Worm (Caenorhabditis elegans) whole organism, L4 larva: ENCODE data around the gene R07D5.2.
A peak's percentile ranks its signal among the peaks of the same experiment; 100 is the strongest.

ENCODE experiments used
- D1046.2 ChIP-seq: fragments of 200-800 bp; sonication (Bioruptor generic); IDR thresholded peaks from 2 replicates; pipeline ENCODE4 v1.3.6; 2022; ENCODE audit warnings: missing genetic modification characterization, missing compliant biosample characterization
- F26F4.8 ChIP-seq: fragments of 200-800 bp; sonication (Bioruptor generic); conservative IDR thresholded peaks from 2 replicates; pipeline ENCODE4 v1.3.6; 2022; ENCODE audit warnings: missing genetic modification characterization, missing compliant biosample characterization
- F37D6.2 ChIP-seq: sonication (generic microtip); optimal IDR thresholded peaks from 2 replicates; lab custom pipeline; 2016; ENCODE audit warnings: mild to moderate bottlenecking, missing genetic modification characterization, missing compliant biosample characterization
- F44E2.7 ChIP-seq: fragments of 200-800 bp; sonication (Bioruptor generic); IDR thresholded peaks from 2 replicates; pipeline ENCODE4 v2.1.2; 2022; ENCODE audit warnings: missing genetic modification characterization, missing compliant biosample characterization
- F49E8.2 ChIP-seq: sonication (generic microtip); optimal IDR thresholded peaks from 2 replicates; lab custom pipeline; 2016; ENCODE audit warnings: missing compliant biosample characterization, mild to moderate bottlenecking, missing genetic modification characterization, borderline replicate concordance
- T20F7.1 ChIP-seq: fragments of 200-800 bp; sonication (Bioruptor generic); optimal IDR thresholded peaks from 2 replicates; lab custom pipeline; 2018; ENCODE audit warnings: mild to moderate bottlenecking, missing genetic modification characterization, missing compliant biosample characterization
- T26A8.4 ChIP-seq: fragments of 200-800 bp; sonication (Bioruptor generic); IDR thresholded peaks from 2 replicates; pipeline ENCODE4 v1.3.6; 2022; ENCODE audit warnings: missing genetic modification characterization, missing compliant biosample characterization
- Y105C5A.15 ChIP-seq: fragments of 200-800 bp; sonication (Bioruptor generic); IDR thresholded peaks from 2 replicates; pipeline ENCODE4 v1.3.6; 2022; ENCODE audit warnings: missing genetic modification characterization, missing compliant biosample characterization
- Y75B8A.6 ChIP-seq: fragments of 200-800 bp; sonication (Bioruptor generic); IDR thresholded peaks from 2 replicates; pipeline ENCODE4 v1.3.6; 2022; ENCODE audit warnings: missing genetic modification reagents, missing genetic modification characterization, missing compliant biosample characterization
- ZK337.2 ChIP-seq: fragments of 200-800 bp; sonication (Bioruptor generic); IDR thresholded peaks from 2 replicates; pipeline ENCODE4 v1.3.6; 2022; ENCODE audit warnings: missing genetic modification reagents, missing genetic modification characterization, missing compliant biosample characterization
- aly-2 ChIP-seq: sonication (generic microtip); optimal IDR thresholded peaks from 2 replicates; lab custom pipeline; 2018; ENCODE audit warnings: missing biosample characterization, missing genetic modification characterization
- arid-1 ChIP-seq: fragments of 200-800 bp; sonication (Bioruptor generic); conservative IDR thresholded peaks from 2 replicates; pipeline ENCODE4 v1.3.6; 2022; ENCODE audit warnings: missing genetic modification reagents, missing genetic modification characterization, missing compliant biosample characterization
- attf-4 ChIP-seq: sonication (generic microtip); optimal IDR thresholded peaks from 3 replicates; lab custom pipeline; 2017; ENCODE audit warnings: missing biosample characterization, missing genetic modification characterization
- ceh-28 ChIP-seq: fragments of 150-350 bp; optimal IDR thresholded peaks from 2 replicates; lab custom pipeline; 2014; ENCODE audit warnings: missing biosample characterization, missing genetic modification reagents, missing genetic modification characterization
- ceh-44 ChIP-seq: fragments of 200-800 bp; sonication (Bioruptor generic); IDR thresholded peaks from 2 replicates; pipeline ENCODE4 v1.3.6; 2022; ENCODE audit warnings: missing genetic modification reagents, missing genetic modification characterization, missing compliant biosample characterization
- ceh-82 ChIP-seq: sonication (generic microtip); optimal IDR thresholded peaks from 2 replicates; lab custom pipeline; 2017; ENCODE audit warnings: missing biosample characterization, missing genetic modification characterization
- ces-1 ChIP-seq: fragments of 150-350 bp; sonication (generic microtip); optimal IDR thresholded peaks from 4 replicates; lab custom pipeline; 2014; ENCODE audit warnings: missing biosample characterization, missing genetic modification reagents, missing genetic modification characterization
- daf-12 ChIP-seq: fragments of 150-350 bp; optimal IDR thresholded peaks from 2 replicates; lab custom pipeline; 2014; ENCODE audit warnings: missing biosample characterization, missing genetic modification reagents, missing genetic modification characterization
- daf-19 ChIP-seq: fragments of 200-800 bp; sonication (Bioruptor generic); conservative IDR thresholded peaks from 2 replicates; pipeline ENCODE4 v1.3.6; 2022; ENCODE audit warnings: missing genetic modification characterization, missing compliant biosample characterization
- dmd-6 ChIP-seq: fragments of 200-800 bp; sonication (Bioruptor generic); IDR thresholded peaks from 2 replicates; pipeline ENCODE4 v1.3.6; 2022; ENCODE audit warnings: missing genetic modification reagents, missing genetic modification characterization, missing compliant biosample characterization
- dmd-9 ChIP-seq: fragments of 200-800 bp; sonication (Bioruptor generic); IDR thresholded peaks from 2 replicates; pipeline ENCODE4 v1.3.6; 2022; ENCODE audit warnings: missing genetic modification reagents, missing genetic modification characterization, missing compliant biosample characterization
- dpl-1 ChIP-seq: fragments of 150-350 bp; optimal IDR thresholded peaks from 2 replicates; lab custom pipeline; 2014; ENCODE audit warnings: missing biosample characterization, missing genetic modification reagents, missing genetic modification characterization
- egl-43 ChIP-seq: fragments of 200-800 bp; sonication (Bioruptor generic); IDR thresholded peaks from 2 replicates; pipeline ENCODE4 v1.3.6; 2022; ENCODE audit warnings: missing genetic modification reagents, missing genetic modification characterization, missing compliant biosample characterization
- fkh-10 ChIP-seq: fragments of 150-350 bp; optimal IDR thresholded peaks from 2 replicates; lab custom pipeline; 2014; ENCODE audit warnings: missing biosample characterization, missing genetic modification reagents, missing genetic modification characterization
- fos-1 ChIP-seq: fragments of 150-350 bp; optimal IDR thresholded peaks from 2 replicates; lab custom pipeline; 2014; ENCODE audit warnings: missing biosample characterization, missing genetic modification characterization
- gei-8 ChIP-seq: fragments of 200-800 bp; sonication (Bioruptor generic); optimal IDR thresholded peaks from 2 replicates; lab custom pipeline; 2018; ENCODE audit warnings: mild to moderate bottlenecking, missing genetic modification characterization, missing compliant biosample characterization
- hif-1 ChIP-seq, 2 experiments: sonication (generic microtip); optimal IDR thresholded peaks; 2 replicates each; lab custom pipeline; 2016 to 2017; ENCODE audit warnings: missing compliant biosample characterization in 2 of 2, missing genetic modification characterization in 2 of 2, missing genetic modification reagents in 2 of 2, missing genotype in 2 of 2, mild to moderate bottlenecking in 1 of 2
- hlh-11 ChIP-seq: fragments of 200-800 bp; sonication (Bioruptor generic); optimal IDR thresholded peaks from 2 replicates; lab custom pipeline; 2018; ENCODE audit warnings: mild to moderate bottlenecking, missing genetic modification characterization, missing compliant biosample characterization
- lim-7 ChIP-seq: fragments of 200-800 bp; sonication (Bioruptor generic); IDR thresholded peaks from 2 replicates; pipeline ENCODE4 v1.3.6; 2022; ENCODE audit warnings: missing genetic modification characterization, missing compliant biosample characterization
- lin-15B ChIP-seq: fragments of 150-350 bp; sonication (generic microtip); optimal IDR thresholded peaks from 3 replicates; lab custom pipeline; 2014; ENCODE audit warnings: missing biosample characterization, missing genetic modification characterization
- lin-29 ChIP-seq: fragments of 200-800 bp; sonication (Bioruptor generic); IDR thresholded peaks from 2 replicates; pipeline ENCODE4 v1.3.6; 2022; ENCODE audit warnings: missing genetic modification reagents, missing genetic modification characterization, missing compliant biosample characterization
- lin-38 ChIP-seq: fragments of 200-800 bp; sonication (Bioruptor generic); IDR thresholded peaks from 2 replicates; pipeline ENCODE4 v1.3.6; 2022; ENCODE audit warnings: missing genetic modification reagents, missing genetic modification characterization, missing compliant biosample characterization
- lin-39 ChIP-seq: fragments of 150-350 bp; optimal IDR thresholded peaks from 2 replicates; lab custom pipeline; 2014; ENCODE audit warnings: missing biosample characterization, missing genetic modification reagents, missing genetic modification characterization
- lsy-2 ChIP-seq, 2 experiments: fragments of 150-350 bp in 1 of 2; sonication (generic microtip) in 1 of 2; optimal IDR thresholded peaks; 2 replicates each; lab custom pipeline; 2014 to 2017; ENCODE audit warnings: missing biosample characterization in 2 of 2, missing genetic modification characterization in 2 of 2
- madf-5 ChIP-seq, 2 experiments: fragments of 200-800 bp; sonication (Bioruptor generic); IDR thresholded peaks; 2 replicates each; pipeline ENCODE4 v1.3.6; 2022; ENCODE audit warnings: missing compliant biosample characterization in 2 of 2, missing genetic modification characterization in 2 of 2
- madf-9 ChIP-seq: fragments of 200-800 bp; sonication (Bioruptor generic); conservative IDR thresholded peaks from 2 replicates; pipeline ENCODE4 v1.3.6; 2022; ENCODE audit warnings: missing genetic modification reagents, missing genetic modification characterization, missing compliant biosample characterization
- mdl-1 ChIP-seq, 2 experiments: fragments of 150-350 bp in 1 of 2; sonication (generic microtip) in 1 of 2; optimal IDR thresholded peaks; 2 replicates each; lab custom pipeline; 2014 to 2017; ENCODE audit warnings: missing biosample characterization in 2 of 2, missing genetic modification characterization in 2 of 2
- mdt-29 ChIP-seq: fragments of 200-800 bp; sonication (Bioruptor generic); IDR thresholded peaks from 2 replicates; pipeline ENCODE4 v1.3.6; 2022; ENCODE audit warnings: missing genetic modification reagents, missing genetic modification characterization, missing compliant biosample characterization
- mep-1 ChIP-seq: fragments of 150-350 bp; sonication (generic microtip); optimal IDR thresholded peaks from 3 replicates; lab custom pipeline; 2014; ENCODE audit warnings: missing biosample characterization, missing genetic modification characterization
- mxl-2 ChIP-seq: fragments of 200-800 bp; sonication (Bioruptor generic); conservative IDR thresholded peaks from 2 replicates; pipeline ENCODE4 v1.3.6; 2022; ENCODE audit warnings: missing genetic modification reagents, missing genetic modification characterization, missing compliant biosample characterization
- mxl-3 ChIP-seq: fragments of 200-800 bp; sonication (Bioruptor generic); optimal IDR thresholded peaks from 2 replicates; lab custom pipeline; 2018; ENCODE audit warnings: mild to moderate bottlenecking, missing genetic modification characterization, missing compliant biosample characterization
- nhr-11 ChIP-seq: fragments of 150-350 bp; optimal IDR thresholded peaks from 2 replicates; lab custom pipeline; 2014; ENCODE audit warnings: missing biosample characterization, missing genetic modification characterization
- nhr-111 ChIP-seq: fragments of 200-800 bp; sonication (Bioruptor generic); optimal IDR thresholded peaks from 2 replicates; lab custom pipeline; 2018; ENCODE audit warnings: mild to moderate bottlenecking, missing genetic modification characterization, missing compliant biosample characterization
- nhr-25 ChIP-seq: sonication (generic microtip); optimal IDR thresholded peaks from 2 replicates; lab custom pipeline; 2017; ENCODE audit warnings: missing genetic modification characterization, mild to moderate bottlenecking, missing compliant biosample characterization, antibody characterized with exemption, moderate library complexity, borderline replicate concordance; ENCODE audit not compliant: insufficient read depth
- nhr-6 ChIP-seq: fragments of 150-350 bp; optimal IDR thresholded peaks from 2 replicates; lab custom pipeline; 2014; ENCODE audit warnings: missing biosample characterization, missing genetic modification characterization
- nhr-77 ChIP-seq: fragments of 150-350 bp; optimal IDR thresholded peaks from 2 replicates; lab custom pipeline; 2014; ENCODE audit warnings: missing biosample characterization, missing genetic modification characterization
- pqm-1 ChIP-seq: sonication (generic microtip); optimal IDR thresholded peaks from 2 replicates; lab custom pipeline; 2017; ENCODE audit warnings: missing biosample characterization, missing genetic modification characterization
- saeg-2 ChIP-seq: fragments of 200-800 bp; sonication (Bioruptor generic); IDR thresholded peaks from 2 replicates; pipeline ENCODE4 v1.3.6; 2022; ENCODE audit warnings: missing genetic modification reagents, missing genetic modification characterization, missing compliant biosample characterization
- snpc-4 ChIP-seq: fragments of 150-350 bp; optimal IDR thresholded peaks from 2 replicates; lab custom pipeline; 2014; ENCODE audit warnings: missing biosample characterization, missing genetic modification characterization
- unc-62 ChIP-seq, 3 experiments: fragments of 150-350 bp in 1 of 3; sonication (generic microtip); optimal IDR thresholded peaks in 2 of 3; peaks in 1 of 3; 1 replicate in 1 of 3; 2 replicates in 2 of 3; lab custom pipeline; 2014 to 2017; ENCODE audit warnings: missing biosample characterization in 3 of 3, missing genetic modification characterization in 3 of 3, missing genetic modification reagents in 3 of 3, missing genotype in 1 of 3
- zip-2 ChIP-seq: fragments of 150-350 bp; optimal IDR thresholded peaks from 2 replicates; lab custom pipeline; 2014; ENCODE audit warnings: missing biosample characterization, missing genetic modification characterization

R07D5.2 gene

DNA sequence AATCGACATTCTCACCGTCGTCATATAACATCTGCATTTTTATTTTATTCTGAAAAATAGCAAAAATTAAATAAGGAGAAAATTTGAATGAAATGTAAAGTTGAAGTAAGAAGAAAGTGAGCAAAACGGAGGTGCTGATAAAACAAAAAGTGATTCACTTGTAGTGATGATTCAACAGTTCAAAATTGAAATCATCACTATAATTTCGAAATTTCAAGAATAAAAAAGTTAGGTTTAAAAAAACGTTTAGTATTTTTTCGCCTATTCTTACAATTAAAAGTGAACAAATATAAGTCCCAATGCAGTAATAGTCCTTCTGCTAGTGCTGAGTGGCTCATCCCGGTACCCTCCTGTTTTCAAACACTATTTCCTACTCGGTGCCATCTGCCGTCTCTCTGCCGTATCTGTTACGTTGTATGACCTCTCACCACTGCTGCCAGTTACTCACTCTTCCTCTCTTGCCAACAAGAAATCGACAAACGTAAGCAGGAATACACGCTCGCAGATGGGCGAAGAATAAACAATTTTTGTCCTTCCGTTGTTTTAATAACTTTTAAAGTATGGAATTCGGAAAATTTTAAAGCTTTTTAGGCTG, 15.9 kb downstream of the R07D5.2 start, which contains the start of gene dhhc-1 (continued):
- TF ChIP-seq T20F7.1 (GFP tag; lab: Kevin White, UChicago) = no peak
- no peak for TF ChIP-seq lin-38 (GFP tag; lab: Robert Waterston, UW)
- no peak for TF ChIP-seq lin-15B (tag; lab: Kevin White, UChicago)
- peak; percentile 48 for TF ChIP-seq pqm-1 (tag; lab: Kevin White, UChicago)
- TF ChIP-seq mep-1 (tag; lab: Kevin White, UChicago) = peak; percentile 43
- no peak for TF ChIP-seq mdt-29 (GFP tag; lab: Robert Waterston, UW)
- no peak for TF ChIP-seq T26A8.4 (GFP tag; lab: Robert Waterston, UW)
- TF ChIP-seq ces-1 (GFP tag; lab: Kevin White, UChicago) = no peak
- TF ChIP-seq mxl-2 (GFP tag; lab: Robert Waterston, UW) = no peak
- peak in 1 of 2 experiments; percentile 23 for TF ChIP-seq lsy-2 (tag; optimal IDR thresholded peaks at IDR 0.05; lab: Kevin White, UChicago)
- TF ChIP-seq F44E2.7 (GFP tag; lab: Robert Waterston, UW) = no peak
- no peak for TF ChIP-seq F26F4.8 (GFP tag; lab: Robert Waterston, UW)
- TF ChIP-seq lin-29 (GFP tag; lab: Robert Waterston, UW) = no peak
- no peak for TF ChIP-seq ceh-82 (tag; lab: Kevin White, UChicago)
- no peak for TF ChIP-seq attf-4 (tag; lab: Kevin White, UChicago)
- TF ChIP-seq daf-12 (tag; lab: Kevin White, UChicago) = no peak
- no peak for TF ChIP-seq lim-7
- no peak for TF ChIP-seq zip-2 (tag; lab: Kevin White, UChicago)
- no peak for TF ChIP-seq hif-1 (tag; optimal IDR thresholded peaks at IDR 0.05; lab: Kevin White, UChicago)
- TF ChIP-seq dmd-6 = peak; percentile 46; the same call in 1 of the 2 replicates
- TF ChIP-seq ceh-44 = no peak
- no peak for TF ChIP-seq aly-2
- no peak for TF ChIP-seq gei-8 (GFP tag; lab: Kevin White, UChicago)
- no peak for TF ChIP-seq fos-1 (tag; lab: Kevin White, UChicago)
- TF ChIP-seq nhr-111 = no peak
- TF ChIP-seq dpl-1 (GFP tag; lab: Kevin White, UChicago) = no peak
- TF ChIP-seq saeg-2 = no peak
- TF ChIP-seq lin-39 (tag; lab: Kevin White, UChicago) = no peak
- peak; percentile 10 for TF ChIP-seq nhr-6 (tag; lab: Kevin White, UChicago)
- no peak for TF ChIP-seq madf-9
- no peak for TF ChIP-seq nhr-25 (tag; lab: Kevin White, UChicago)
- TF ChIP-seq F37D6.2 (tag; lab: Kevin White, UChicago) = no peak
- no peak for TF ChIP-seq arid-1
- TF ChIP-seq egl-43 = 0 out of 2 replicates have a peak, but pooled peaks have one; percentile 3
- peak in 1 of 2 experiments; percentile 75 for TF ChIP-seq unc-62 (GFP tag; optimal IDR thresholded peaks at IDR 0.05 in 1 of 2; lab: Kevin White, UChicago)
- no peak for TF ChIP-seq unc-62 (tag; optimal IDR thresholded peaks at IDR 0.05; lab: Kevin White, UChicago)
- no peak for TF ChIP-seq ZK337.2 (GFP tag; lab: Robert Waterston, UW)
- no peak for TF ChIP-seq nhr-11 (tag; lab: Kevin White, UChicago)
- no peak for TF ChIP-seq daf-19 (GFP tag; lab: Robert Waterston, UW)
- TF ChIP-seq nhr-77 (tag; lab: Kevin White, UChicago) = no peak
- TF ChIP-seq mxl-3 = peak; percentile 33
- no peak for TF ChIP-seq mdl-1 (tag; optimal IDR thresholded peaks at IDR 0.05; lab: Kevin White, UChicago)
- TF ChIP-seq ceh-28 = no peak
- no peak for TF ChIP-seq fkh-10 (GFP tag; lab: Kevin White, UChicago)
- no peak for TF ChIP-seq D1046.2
- TF ChIP-seq Y75B8A.6 (GFP tag; lab: Robert Waterston, UW) = no peak
- TF ChIP-seq F49E8.2 (tag; lab: Kevin White, UChicago) = no peak
- TF ChIP-seq dmd-9 (GFP tag; lab: Robert Waterston, UW) = no peak
- peak; percentile 52 for TF ChIP-seq hlh-11
- TF ChIP-seq madf-5 (GFP tag; IDR thresholded peaks at IDR 0.05; lab: Robert Waterston, UW) = no peak
- TF ChIP-seq Y105C5A.15 = no peak
- TF ChIP-seq snpc-4 (tag; lab: Kevin White, UChicago) = no peak
